Worm (Caenorhabditis elegans) whole organism, young adult: ENCODE data around the gene F36H1.3.

Experiments used
- B0261.1 ChIP-seq: sonication (generic microtip); optimal IDR thresholded peaks from 2 replicates; lab custom pipeline; 2016; ENCODE audit warnings: mild to moderate bottlenecking, missing genetic modification characterization, moderate library complexity, missing compliant biosample characterization
- B0336.3 ChIP-seq: fragments of 200-800 bp; sonication (Bioruptor generic); IDR thresholded peaks from 2 replicates; pipeline ENCODE4 v1.3.6; 2022; ENCODE audit warnings: missing genetic modification characterization, missing compliant biosample characterization
- C06A6.2 ChIP-seq: fragments of 200-800 bp; sonication (Bioruptor generic); conservative IDR thresholded peaks from 2 replicates; pipeline ENCODE4 v1.3.6; 2022; ENCODE audit warnings: missing genetic modification characterization, missing compliant biosample characterization
- D2030.7 ChIP-seq: fragments of 200-800 bp; sonication (Bioruptor generic); IDR thresholded peaks from 2 replicates; pipeline ENCODE4 v1.3.6; 2022; ENCODE audit warnings: missing genetic modification reagents, missing genetic modification characterization, missing compliant biosample characterization
- F23B12.7 ChIP-seq: sonication (generic microtip); optimal IDR thresholded peaks from 2 replicates; lab custom pipeline; 2017; ENCODE audit warnings: missing genetic modification characterization, mild to moderate bottlenecking, missing compliant biosample characterization, antibody characterized with exemption, moderate library complexity; ENCODE audit not compliant: insufficient read depth
- F33H1.4 ChIP-seq: fragments of 200-800 bp; sonication (Bioruptor generic); IDR thresholded peaks from 2 replicates; pipeline ENCODE4 v1.3.6; 2022; ENCODE audit warnings: missing genetic modification reagents, missing genetic modification characterization, missing compliant biosample characterization
- F57A8.1 ChIP-seq: fragments of 200-800 bp; sonication (Bioruptor generic); optimal IDR thresholded peaks from 2 replicates; lab custom pipeline; 2018; ENCODE audit warnings: mild to moderate bottlenecking, missing genetic modification characterization, moderate library complexity, missing compliant biosample characterization
- T07F8.4 ChIP-seq: sonication (generic microtip); optimal IDR thresholded peaks from 2 replicates; lab custom pipeline; 2016; ENCODE audit warnings: mild to moderate bottlenecking, missing genetic modification characterization, moderate library complexity, missing compliant biosample characterization
- Y53F4B.3 ChIP-seq: fragments of 200-800 bp; sonication (Bioruptor generic); IDR thresholded peaks from 2 replicates; pipeline ENCODE4 v1.3.6; 2022; ENCODE audit warnings: missing genetic modification reagents, missing genetic modification characterization, missing compliant biosample characterization
- Y56A3A.18 ChIP-seq: fragments of 200-800 bp; sonication (Bioruptor generic); IDR thresholded peaks from 2 replicates; pipeline ENCODE4 v1.3.6; 2022; ENCODE audit warnings: missing genetic modification reagents, missing genetic modification characterization, missing compliant biosample characterization
- aptf-2 ChIP-seq: fragments of 200-800 bp; sonication (Bioruptor generic); conservative IDR thresholded peaks from 2 replicates; pipeline ENCODE4 v1.3.6; 2022; ENCODE audit warnings: missing genetic modification reagents, missing genetic modification characterization, missing compliant biosample characterization
- aptf-3 ChIP-seq: fragments of 200-800 bp; sonication (Bioruptor generic); IDR thresholded peaks from 2 replicates; pipeline ENCODE4 v1.3.6; 2022; ENCODE audit warnings: missing genetic modification characterization, missing compliant biosample characterization
- atf-7 ChIP-seq: sonication (generic microtip); optimal IDR thresholded peaks from 2 replicates; lab custom pipeline; 2017; ENCODE audit warnings: mild to moderate bottlenecking, missing genetic modification characterization, missing compliant biosample characterization
- athp-1 ChIP-seq: sonication (generic microtip); optimal IDR thresholded peaks from 2 replicates; lab custom pipeline; 2017; ENCODE audit warnings: mild to moderate bottlenecking, missing genetic modification characterization, missing compliant biosample characterization
- attf-5 ChIP-seq: fragments of 200-800 bp; sonication (Bioruptor generic); optimal IDR thresholded peaks from 2 replicates; lab custom pipeline; 2018; ENCODE audit warnings: mild to moderate bottlenecking, missing genetic modification characterization, missing compliant biosample characterization
- cebp-1 ChIP-seq, 2 experiments: fragments of 200-800 bp in 1 of 2; sonication (Bioruptor generic) in 1 of 2; sonication (generic microtip) in 1 of 2; IDR thresholded peaks in 1 of 2; optimal IDR thresholded peaks in 1 of 2; 2 replicates each; pipeline versions ENCODE4 v1.3.6 to Lab custom; 2017 to 2022; ENCODE audit warnings: missing compliant biosample characterization in 2 of 2, missing genetic modification characterization in 2 of 2, mild to moderate bottlenecking in 1 of 2, missing genetic modification reagents in 1 of 2, moderate library complexity in 1 of 2
- chd-7 ChIP-seq: sonication (generic microtip); optimal IDR thresholded peaks from 2 replicates; lab custom pipeline; 2016; ENCODE audit warnings: mild to moderate bottlenecking, missing genetic modification characterization, moderate library complexity, missing compliant biosample characterization
- dox-1 ChIP-seq: fragments of 200-800 bp; sonication (Bioruptor generic); IDR thresholded peaks from 2 replicates; pipeline ENCODE4 v1.3.6; 2022; ENCODE audit warnings: missing genetic modification reagents, missing genetic modification characterization, missing compliant biosample characterization
- dpff-1 ChIP-seq: sonication (generic microtip); optimal IDR thresholded peaks from 2 replicates; lab custom pipeline; 2017; ENCODE audit warnings: mild to moderate bottlenecking, missing genetic modification characterization, missing compliant biosample characterization
- efl-1 ChIP-seq: fragments of 150-350 bp; optimal IDR thresholded peaks from 2 replicates; lab custom pipeline; 2014; ENCODE audit warnings: missing biosample characterization, missing genetic modification reagents, missing genetic modification characterization
- ets-4 ChIP-seq: fragments of 200-800 bp; sonication (Bioruptor generic); optimal IDR thresholded peaks from 2 replicates; lab custom pipeline; 2018; ENCODE audit warnings: mild to moderate bottlenecking, missing genetic modification characterization, missing compliant biosample characterization
- gei-17 ChIP-seq: fragments of 200-800 bp; sonication (Bioruptor generic); optimal IDR thresholded peaks from 2 replicates; lab custom pipeline; 2018; ENCODE audit warnings: mild to moderate bottlenecking, missing genetic modification characterization, missing compliant biosample characterization
- let-607 ChIP-seq, 2 experiments: fragments of 200-800 bp in 1 of 2; sonication (Bioruptor generic) in 1 of 2; sonication (generic microtip) in 1 of 2; optimal IDR thresholded peaks; 2 replicates each; lab custom pipeline; 2016 to 2018; ENCODE audit warnings: mild to moderate bottlenecking in 2 of 2, missing compliant biosample characterization in 2 of 2, missing genetic modification characterization in 2 of 2, moderate library complexity in 2 of 2, missing genotype in 1 of 2
- lin-35 ChIP-seq, 3 experiments: fragments of 150-350 bp in 2 of 3; sonication (generic microtip) in 1 of 3; optimal IDR thresholded peaks; 2 replicates each; lab custom pipeline; 2014 to 2018; ENCODE audit warnings: missing biosample characterization in 3 of 3, missing genetic modification characterization in 3 of 3, missing genetic modification reagents in 3 of 3
- lin-54 ChIP-seq: fragments of 200-800 bp; sonication (Bioruptor generic); optimal IDR thresholded peaks from 2 replicates; lab custom pipeline; 2018; ENCODE audit warnings: mild to moderate bottlenecking, missing genetic modification characterization, missing compliant biosample characterization
- lsl-1 ChIP-seq: fragments of 200-800 bp; sonication (Bioruptor generic); optimal IDR thresholded peaks from 2 replicates; lab custom pipeline; 2018; ENCODE audit warnings: mild to moderate bottlenecking, missing genetic modification characterization, moderate library complexity, missing compliant biosample characterization
- madf-3 ChIP-seq: fragments of 200-800 bp; sonication (Bioruptor generic); IDR thresholded peaks from 2 replicates; pipeline ENCODE4 v1.3.6; 2022; ENCODE audit warnings: missing genetic modification reagents, missing genetic modification characterization, missing compliant biosample characterization
- madf-8 ChIP-seq: fragments of 200-800 bp; sonication (Bioruptor generic); conservative IDR thresholded peaks from 2 replicates; pipeline ENCODE4 v1.3.6; 2022; ENCODE audit warnings: missing genetic modification reagents, missing genetic modification characterization, missing compliant biosample characterization
- mcd-1 ChIP-seq: fragments of 200-800 bp; sonication (Bioruptor generic); IDR thresholded peaks from 2 replicates; pipeline ENCODE4 v1.3.6; 2022; ENCODE audit warnings: missing genetic modification reagents, missing genetic modification characterization, missing compliant biosample characterization
- mes-4 ChIP-seq: sonication (generic microtip); optimal IDR thresholded peaks from 2 replicates; lab custom pipeline; 2016; ENCODE audit warnings: missing genotype, missing genetic modification characterization, missing compliant biosample characterization
- mxl-1 ChIP-seq: sonication (generic microtip); optimal IDR thresholded peaks from 2 replicates; lab custom pipeline; 2016; ENCODE audit warnings: missing genetic modification characterization, missing compliant biosample characterization
- nfyb-1 ChIP-seq: fragments of 200-800 bp; sonication (Bioruptor generic); IDR thresholded peaks from 2 replicates; pipeline ENCODE4 v1.3.6; 2022; ENCODE audit warnings: missing genetic modification reagents, missing genetic modification characterization, missing compliant biosample characterization
- nhr-80 ChIP-seq: sonication (generic microtip); optimal IDR thresholded peaks from 2 replicates; lab custom pipeline; 2016; ENCODE audit warnings: missing genetic modification characterization, missing compliant biosample characterization
- repo-1 ChIP-seq: sonication (generic microtip); optimal IDR thresholded peaks from 2 replicates; lab custom pipeline; 2017; ENCODE audit warnings: mild to moderate bottlenecking, missing genetic modification characterization, missing compliant biosample characterization
- snpc-3.4 ChIP-seq: sonication (generic microtip); optimal IDR thresholded peaks from 2 replicates; lab custom pipeline; 2017; ENCODE audit warnings: missing genetic modification characterization, mild to moderate bottlenecking, missing compliant biosample characterization, antibody characterized with exemption, moderate library complexity, missing genotype, missing genetic modification reagents
- ztf-26 ChIP-seq: sonication (generic microtip); optimal IDR thresholded peaks from 2 replicates; lab custom pipeline; 2017; ENCODE audit warnings: missing genetic modification characterization, missing compliant biosample characterization

F36H1.3 gene

DNA sequence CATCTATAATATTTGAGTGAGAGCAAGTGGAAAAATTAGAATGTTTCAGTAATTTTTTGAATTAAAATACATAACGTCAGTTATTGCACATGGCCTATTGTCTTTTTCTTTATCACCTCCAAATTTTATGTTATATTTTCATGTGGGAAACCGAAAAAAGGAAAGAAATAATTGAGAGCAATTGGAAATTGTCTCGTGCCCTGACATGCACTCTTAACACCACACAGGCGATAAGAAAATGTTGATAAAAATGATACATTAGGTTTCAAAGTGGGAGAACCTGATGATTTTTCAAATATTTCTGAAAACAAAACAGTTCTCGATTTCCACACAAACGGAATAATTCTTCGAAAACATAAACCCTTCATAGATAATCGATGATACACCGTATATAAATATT lies 34.0 kb upstream of the F36H1.3 start, which contains the start of gene F13H10.3:
TSS of gene F13H10.3 (minus strand) at position 73 of the 400 bp plus-strand sequence.
- TF ChIP-seq chd-7 (tag; lab: Kevin White, UChicago) (no peak), madf-3 (GFP tag; lab: Robert Waterston, UW) (0 out of 2 replicates have a peak, but pooled peaks have one; percentile 14), snpc-3.4 (tag; lab: Kevin White, UChicago) (peak; percentile 8), nhr-80 (tag; lab: Kevin White, UChicago) (peak; percentile 88), cebp-1 (GFP tag; IDR thresholded peaks at IDR 0.05; lab: Robert Waterston, UW) (no peak), cebp-1 (tag; optimal IDR thresholded peaks at IDR 0.05; lab: Kevin White, UChicago) (peak; percentile 50), dpff-1 (tag; lab: Kevin White, UChicago) (no peak), ets-4 (GFP tag; lab: Kevin White, UChicago) (no peak)

DNA sequence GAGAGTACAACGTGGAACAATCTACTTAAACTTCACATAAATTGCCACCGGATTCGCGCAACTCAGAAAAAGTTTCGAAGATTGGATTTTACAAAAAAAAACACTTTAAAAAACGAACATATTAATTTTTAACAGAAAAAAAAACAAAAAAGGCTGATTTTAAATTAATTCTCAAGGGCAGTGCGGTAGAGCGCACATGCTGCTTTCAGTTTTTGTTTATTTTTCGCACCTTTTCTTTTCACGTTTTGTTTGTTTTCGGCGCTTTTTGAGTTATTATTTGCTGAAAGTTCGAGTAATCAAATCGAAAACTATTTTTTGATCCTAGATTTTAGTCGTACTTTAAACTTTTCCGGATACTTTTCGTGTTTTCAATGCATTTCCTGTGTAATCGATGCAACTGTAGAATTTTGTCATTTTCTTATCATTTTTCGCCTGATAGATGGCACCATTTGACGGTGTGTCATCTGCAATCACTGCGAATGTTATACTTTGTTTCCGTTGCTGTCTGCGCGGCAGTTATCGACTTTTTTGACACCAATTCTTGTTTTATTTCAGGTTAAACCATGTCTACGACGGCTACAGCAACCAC lies 29.9 kb upstream of the F36H1.3 start, which contains the start of gene F13H10.8:
TSS of gene F13H10.8 (plus strand) at position 556 of the 589 bp plus-strand sequence.
- TF ChIP-seq ets-4 (GFP tag; lab: Kevin White, UChicago) (peak; percentile 16), mes-4 (tag; lab: Kevin White, UChicago) (no peak), C06A6.2 (no peak), mcd-1 (GFP tag; lab: Robert Waterston, UW) (peak; percentile 82), aptf-3 (GFP tag; lab: Robert Waterston, UW) (no peak), atf-7 (no peak), mxl-1 (tag; lab: Kevin White, UChicago) (no peak), lin-35 (GFP tag; optimal IDR thresholded peaks at IDR 0.05; lab: Kevin White, UChicago) (peak in 1 of 3 experiments; percentile 23), attf-5 (GFP tag; lab: Kevin White, UChicago) (peak; percentile 52), athp-1 (tag; lab: Kevin White, UChicago) (no peak), Y56A3A.18 (no peak), F57A8.1 (GFP tag; lab: Kevin White, UChicago) (no peak), F23B12.7 (tag; lab: Kevin White, UChicago) (peak; percentile 39), snpc-3.4 (tag; lab: Kevin White, UChicago) (no peak), nfyb-1 (GFP tag; lab: Robert Waterston, UW) (0 out of 2 replicates have a peak, but pooled peaks have one; percentile 9), dox-1 (GFP tag; lab: Robert Waterston, UW) (peak; percentile 8; the same call in 1 of the 2 replicates), nhr-80 (tag; lab: Kevin White, UChicago) (peak; percentile 85), let-607 (tag; optimal IDR thresholded peaks at IDR 0.05; lab: Kevin White, UChicago) (peak; percentile 13 to 15)

DNA sequence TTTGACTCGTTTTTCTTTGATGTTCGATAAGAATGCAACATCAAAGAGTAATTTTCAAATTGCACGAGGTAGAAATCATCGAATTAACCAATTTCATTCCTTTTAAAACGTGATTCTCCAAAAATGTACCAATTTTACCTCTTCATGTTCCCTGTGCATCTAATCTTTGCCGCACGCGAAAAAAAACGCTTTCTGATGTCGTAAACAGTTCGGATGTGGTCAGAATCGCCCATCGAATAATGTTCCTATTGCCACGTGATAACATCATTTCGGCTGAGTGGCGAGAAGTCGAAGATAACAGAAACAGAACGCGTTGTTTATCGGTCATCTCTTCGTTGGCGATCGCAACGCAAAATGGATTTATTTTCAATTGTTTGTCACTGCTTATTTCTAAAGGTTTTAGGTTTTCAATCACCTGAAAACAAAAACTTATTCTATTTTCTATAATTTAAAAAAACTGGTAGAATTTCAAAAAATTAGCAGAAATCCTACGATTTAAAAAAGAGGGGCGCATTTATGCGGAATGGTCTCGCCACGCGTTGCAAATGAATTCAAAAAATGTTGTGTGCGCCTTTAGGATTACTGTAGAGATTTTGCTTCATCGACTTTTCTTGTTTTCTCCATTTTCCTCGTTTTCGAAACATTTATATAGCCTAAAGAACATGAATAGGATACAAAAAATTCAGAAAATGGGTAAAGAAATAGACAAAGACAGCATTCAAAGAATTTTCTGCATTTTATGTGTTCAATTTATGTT lies 28.2 kb upstream of the F36H1.3 start, which contains the start of gene mogs-1:
TSS of gene mogs-1 (minus strand) at position 417 of the 757 bp plus-strand sequence.
- TF ChIP-seq lin-54: peak; percentile 31
- TF ChIP-seq madf-8: no peak
- no peak for TF ChIP-seq Y53F4B.3 (GFP tag; lab: Robert Waterston, UW)
- TF ChIP-seq gei-17 (GFP tag; lab: Kevin White, UChicago): no peak
- TF ChIP-seq B0336.3 (GFP tag; lab: Robert Waterston, UW): peak; percentile 32; the same call in 1 of the 2 replicates
- TF ChIP-seq lsl-1: peak; percentile 64
- TF ChIP-seq efl-1: no peak
- no peak for TF ChIP-seq T07F8.4
- TF ChIP-seq repo-1 (tag; lab: Kevin White, UChicago): peak; percentile 6
- TF ChIP-seq aptf-2: no peak
- TF ChIP-seq ztf-26 (tag; lab: Kevin White, UChicago): peak; percentile 57
- TF ChIP-seq dox-1 (GFP tag; lab: Robert Waterston, UW): 0 out of 2 replicates have a peak, but pooled peaks have one; percentile 42
- no peak for TF ChIP-seq cebp-1 (GFP tag; IDR thresholded peaks at IDR 0.05; lab: Robert Waterston, UW)
- peak; percentile 39 for TF ChIP-seq cebp-1 (tag; optimal IDR thresholded peaks at IDR 0.05; lab: Kevin White, UChicago)
- TF ChIP-seq attf-5 (GFP tag; lab: Kevin White, UChicago): peak; percentile 40
- TF ChIP-seq mcd-1 (GFP tag; lab: Robert Waterston, UW): 0 out of 2 replicates have a peak, but pooled peaks have one; percentile 4
- peak in 1 of 2 experiments; percentile 25 for TF ChIP-seq let-607 (tag; optimal IDR thresholded peaks at IDR 0.05; lab: Kevin White, UChicago)
- TF ChIP-seq D2030.7 (GFP tag; lab: Robert Waterston, UW): no peak
- peak; percentile 52 for TF ChIP-seq nhr-80 (tag; lab: Kevin White, UChicago)
- TF ChIP-seq F33H1.4 (GFP tag; lab: Robert Waterston, UW): peak; percentile 59; the same call in 1 of the 2 replicates
- TF ChIP-seq B0261.1 (tag; lab: Kevin White, UChicago): no peak
